Worm (Caenorhabditis elegans): Measurements from ENCODE around the gene T28C12.2.

- TF ChIP-seq him-1 (tag; optimal IDR thresholded peaks at IDR 0.05) (no peak), dao-5 (tag; optimal IDR thresholded peaks at IDR 0.05) (no peak), W03F9.2 (tag; optimal IDR thresholded peaks at IDR 0.05) (no peak)
Observed at ce11 chrV:6321733-6322198, 7.2 kb upstream of the T28C12.2 start, which contains the start of gene T28C12.15.
